Fruit fly (Drosophila melanogaster) whole organism, embryonic: ENCODE measurements around the gene mio.

Experiments used
- Abd-B ChIP-seq: fragments of 200-800 bp; sonication (Bioruptor generic); optimal IDR thresholded peaks from 2 replicates; lab custom pipeline; 2018; ENCODE audit warnings: missing biosample characterization, mild to moderate bottlenecking, missing genetic modification characterization, moderate library complexity
- Atf3 ChIP-seq: fragments of 200-800 bp; sonication (Bioruptor generic); optimal IDR thresholded peaks from 3 replicates; lab custom pipeline; 2016; ENCODE audit warnings: missing biosample characterization, missing genetic modification characterization
- CG10321 ChIP-seq: fragments of 200-800 bp; sonication (Bioruptor generic); IDR thresholded peaks from 2 replicates; pipeline ENCODE4 v1.3.6; 2022; ENCODE audit warnings: missing biosample characterization, missing genetic modification characterization
- CG10431 ChIP-seq: fragments of 200-800 bp; sonication (Bioruptor generic); optimal IDR thresholded peaks from 3 replicates; lab custom pipeline; 2018; ENCODE audit warnings: missing biosample characterization, mild to moderate bottlenecking, missing genetic modification characterization
- CG10654 ChIP-seq: fragments of 200-800 bp; sonication (Bioruptor generic); optimal IDR thresholded peaks from 2 replicates; lab custom pipeline; 2016; ENCODE audit warnings: missing biosample characterization, missing genetic modification characterization
- CG11085 ChIP-seq: fragments of 200-800 bp; sonication (Bioruptor generic); IDR thresholded peaks from 2 replicates; pipeline ENCODE4 v1.3.6; 2022; ENCODE audit warnings: missing biosample characterization, missing genetic modification characterization
- CG12942 ChIP-seq: fragments of 200-800 bp; sonication (Bioruptor generic); optimal IDR thresholded peaks from 3 replicates; lab custom pipeline; 2016; ENCODE audit warnings: missing biosample characterization, missing genetic modification characterization
- CG13424 ChIP-seq: fragments of 200-800 bp; sonication (Bioruptor generic); optimal IDR thresholded peaks from 2 replicates; lab custom pipeline; 2019; ENCODE audit warnings: missing biosample characterization, mild to moderate bottlenecking, missing genetic modification characterization, moderate library complexity
- CG14667 ChIP-seq: fragments of 200-800 bp; sonication (Bioruptor generic); IDR thresholded peaks from 2 replicates; pipeline ENCODE4 v1.3.6; 2022; ENCODE audit warnings: missing biosample characterization, missing genetic modification characterization
- CG14965 ChIP-seq: fragments of 200-800 bp; sonication (Bioruptor generic); optimal IDR thresholded peaks from 2 replicates; lab custom pipeline; 2016; ENCODE audit warnings: missing biosample characterization, missing genetic modification characterization, borderline replicate concordance
- CG15011 ChIP-seq: fragments of 200-800 bp; sonication (Bioruptor generic); optimal IDR thresholded peaks from 3 replicates; lab custom pipeline; 2018; ENCODE audit warnings: missing biosample characterization, mild to moderate bottlenecking, missing genetic modification characterization
- CG17361 ChIP-seq: fragments of 200-800 bp; sonication (Bioruptor generic); IDR thresholded peaks from 3 replicates; pipeline ENCODE4 v1.3.6; 2022; ENCODE audit warnings: missing biosample characterization, missing genetic modification characterization
- CG17912 ChIP-seq: fragments of 200-800 bp; sonication (Bioruptor generic); optimal IDR thresholded peaks from 2 replicates; lab custom pipeline; 2018; ENCODE audit warnings: missing biosample characterization, mild to moderate bottlenecking, missing genetic modification characterization
- CG18262 ChIP-seq: fragments of 200-800 bp; optimal IDR thresholded peaks from 3 replicates; lab custom pipeline; 2019; ENCODE audit warnings: missing biosample characterization, mild to moderate bottlenecking, missing genetic modification characterization, moderate library complexity
- CG18599 ChIP-seq: fragments of 200-800 bp; sonication (Bioruptor generic); optimal IDR thresholded peaks from 3 replicates; lab custom pipeline; 2017; ENCODE audit warnings: missing biosample characterization, missing genetic modification characterization, mild to moderate bottlenecking, moderate library complexity, missing genetic modification reagents
- CG2875 ChIP-seq: fragments of 200-800 bp; sonication (Bioruptor generic); optimal IDR thresholded peaks from 2 replicates; lab custom pipeline; 2017; ENCODE audit warnings: missing biosample characterization, mild to moderate bottlenecking, missing genetic modification characterization, missing genetic modification reagents
- CG30431 ChIP-seq: fragments of 200-800 bp; sonication (Bioruptor generic); optimal IDR thresholded peaks from 2 replicates; lab custom pipeline; 2017; ENCODE audit warnings: missing biosample characterization, missing genetic modification characterization
- CG31388 ChIP-seq: fragments of 200-800 bp; sonication (Bioruptor generic); optimal IDR thresholded peaks from 2 replicates; lab custom pipeline; 2016; ENCODE audit warnings: missing biosample characterization, missing genetic modification characterization
- CG33557 ChIP-seq: fragments of 200-800 bp; sonication (Bioruptor generic); optimal IDR thresholded peaks from 2 replicates; lab custom pipeline; 2019; ENCODE audit warnings: missing biosample characterization, mild to moderate bottlenecking, missing genetic modification characterization, moderate library complexity
- CG43689 ChIP-seq: fragments of 200-800 bp; sonication (Bioruptor generic); IDR thresholded peaks from 2 replicates; pipeline ENCODE4 v1.3.6; 2022; ENCODE audit warnings: missing biosample characterization, missing genetic modification characterization
- CG6272 ChIP-seq: fragments of 200-800 bp; sonication (Bioruptor generic); IDR thresholded peaks from 2 replicates; pipeline ENCODE4 v1.3.6; 2022; ENCODE audit warnings: missing biosample characterization, missing genetic modification characterization
- CG6791 ChIP-seq: fragments of 200-800 bp; sonication (Bioruptor generic); IDR thresholded peaks from 3 replicates; pipeline ENCODE4 v1.3.6; 2022; ENCODE audit warnings: missing biosample characterization, missing genetic modification characterization; ENCODE audit not compliant: partially characterized antibody
- CG8089 ChIP-seq: fragments of 200-800 bp; sonication (Bioruptor generic); optimal IDR thresholded peaks from 3 replicates; lab custom pipeline; 2016; ENCODE audit warnings: missing biosample characterization, missing genetic modification characterization
- CG9727 ChIP-seq: fragments of 200-800 bp; sonication (Bioruptor generic); optimal IDR thresholded peaks from 3 replicates; lab custom pipeline; 2017; ENCODE audit warnings: missing biosample characterization, mild to moderate bottlenecking, missing genetic modification characterization
- CTCF ChIP-seq: fragments of 200-800 bp; sonication (Bioruptor generic); optimal IDR thresholded peaks from 2 replicates; lab custom pipeline; 2017; ENCODE audit warnings: missing biosample characterization, mild to moderate bottlenecking, missing genetic modification characterization, moderate library complexity
- Dp ChIP-seq: fragments of 200-800 bp; sonication (Bioruptor generic); optimal IDR thresholded peaks from 2 replicates; lab custom pipeline; 2018; ENCODE audit warnings: missing biosample characterization, mild to moderate bottlenecking, missing genetic modification characterization, moderate library complexity
- Dref ChIP-seq: fragments of 200-800 bp; sonication (Bioruptor generic); IDR thresholded peaks from 2 replicates; pipeline ENCODE4 v1.3.6; 2022; ENCODE audit warnings: missing biosample characterization, missing genetic modification characterization
- Eip74EF ChIP-seq, 2 experiments: fragments of 200-800 bp in 1 of 2; fragments of >200 bp in 1 of 2; sonication (Bioruptor generic) in 1 of 2; optimal IDR thresholded peaks; 2 replicates each; lab custom pipeline; 2017 to 2019; ENCODE audit warnings: missing biosample characterization in 2 of 2, missing genetic modification characterization in 2 of 2, mild to moderate bottlenecking in 1 of 2, moderate library complexity in 1 of 2
- Elba2 ChIP-seq: fragments of 200-800 bp; sonication (Bioruptor generic); optimal IDR thresholded peaks from 3 replicates; lab custom pipeline; 2016; ENCODE audit warnings: missing biosample characterization, missing genetic modification characterization
- HmgD ChIP-seq: fragments of 200-800 bp; sonication (Bioruptor generic); optimal IDR thresholded peaks from 3 replicates; lab custom pipeline; 2016; ENCODE audit warnings: missing biosample characterization, missing genetic modification characterization
- Oli ChIP-seq: fragments of 200-800 bp; sonication (Bioruptor generic); optimal IDR thresholded peaks from 2 replicates; lab custom pipeline; 2018; ENCODE audit warnings: missing biosample characterization, mild to moderate bottlenecking, missing genetic modification characterization, moderate library complexity
- Optix ChIP-seq: fragments of 200-800 bp; sonication (Bioruptor generic); IDR thresholded peaks from 3 replicates; pipeline ENCODE4 v1.3.6; 2022; ENCODE audit warnings: missing biosample characterization, missing genetic modification characterization
- PHDP ChIP-seq: fragments of 200-800 bp; sonication (Bioruptor generic); optimal IDR thresholded peaks from 3 replicates; lab custom pipeline; 2018; ENCODE audit warnings: missing biosample characterization, mild to moderate bottlenecking, missing genetic modification characterization, moderate library complexity
- Scr ChIP-seq: fragments of 200-800 bp; sonication (Bioruptor generic); IDR thresholded peaks from 2 replicates; pipeline ENCODE4 v1.3.6; 2022; ENCODE audit warnings: missing biosample characterization, missing genetic modification characterization; ENCODE audit not compliant: partially characterized antibody
- abd-A ChIP-seq: fragments of 200-800 bp; sonication (Bioruptor generic); optimal IDR thresholded peaks from 3 replicates; lab custom pipeline; 2019; ENCODE audit warnings: missing biosample characterization, mild to moderate bottlenecking, missing genetic modification characterization, moderate library complexity
- ara ChIP-seq: fragments of 200-800 bp; sonication (Bioruptor generic); IDR thresholded peaks from 2 replicates; pipeline ENCODE4 v1.3.6; 2022; ENCODE audit warnings: missing biosample characterization, missing genetic modification characterization
- bab2 ChIP-seq: fragments of 200-800 bp; sonication (Bioruptor generic); optimal IDR thresholded peaks from 2 replicates; lab custom pipeline; 2016; ENCODE audit warnings: missing biosample characterization, missing genetic modification characterization
- bsh ChIP-seq, 2 experiments: fragments of 200-800 bp; sonication (Bioruptor generic); optimal IDR thresholded peaks; 2 replicates each; lab custom pipeline; 2017 to 2018; ENCODE audit warnings: mild to moderate bottlenecking in 2 of 2, missing biosample characterization in 2 of 2, missing genetic modification characterization in 2 of 2, moderate library complexity in 1 of 2
- ewg ChIP-seq: fragments of 200-800 bp; sonication (Bioruptor generic); optimal IDR thresholded peaks from 3 replicates; lab custom pipeline; 2017; ENCODE audit warnings: mild to moderate bottlenecking, missing biosample characterization, missing genetic modification reagents, missing genetic modification characterization
- lilli ChIP-seq: fragments of 200-800 bp; sonication (Bioruptor generic); optimal IDR thresholded peaks from 3 replicates; lab custom pipeline; 2016; ENCODE audit warnings: missing biosample characterization, missing genetic modification characterization
- maf-S ChIP-seq: fragments of 200-800 bp; sonication (Bioruptor generic); optimal IDR thresholded peaks from 2 replicates; lab custom pipeline; 2016; ENCODE audit warnings: missing biosample characterization, missing genetic modification characterization
- nmo ChIP-seq: fragments of 200-800 bp; sonication (Bioruptor generic); optimal IDR thresholded peaks from 2 replicates; lab custom pipeline; 2018; ENCODE audit warnings: missing biosample characterization, mild to moderate bottlenecking, missing genetic modification characterization, moderate library complexity
- nom ChIP-seq: fragments of 200-800 bp; sonication (Bioruptor generic); optimal IDR thresholded peaks from 2 replicates; lab custom pipeline; 2017; ENCODE audit warnings: missing biosample characterization, missing genetic modification characterization, mild to moderate bottlenecking, moderate library complexity, missing genetic modification reagents
- otp ChIP-seq: fragments of 200-800 bp; sonication (Bioruptor generic); IDR thresholded peaks from 3 replicates; pipeline ENCODE4, ENCODE4 v1.3.6; 2022; ENCODE audit warnings: missing biosample characterization, missing genetic modification characterization
- ro ChIP-seq: fragments of 200-800 bp; sonication (Bioruptor generic); IDR thresholded peaks from 2 replicates; pipeline ENCODE4 v1.3.6; 2022; ENCODE audit warnings: missing biosample characterization, missing genetic modification characterization
- sna ChIP-seq: fragments of 200-800 bp; sonication (Bioruptor generic); IDR thresholded peaks from 2 replicates; pipeline ENCODE4 v1.3.6; 2022; ENCODE audit warnings: missing biosample characterization, missing genetic modification characterization; ENCODE audit not compliant: partially characterized antibody
- sug ChIP-seq: fragments of 200-800 bp; optimal IDR thresholded peaks from 2 replicates; lab custom pipeline; 2019; ENCODE audit warnings: missing biosample characterization, mild to moderate bottlenecking, missing genetic modification characterization, moderate library complexity
- tgo ChIP-seq: fragments of 200-800 bp; sonication (Bioruptor generic); IDR thresholded peaks from 3 replicates; pipeline ENCODE4 v1.3.6; 2022; ENCODE audit warnings: missing biosample characterization, missing genetic modification characterization
- tio ChIP-seq: fragments of 200-800 bp; sonication (Bioruptor generic); optimal IDR thresholded peaks from 2 replicates; lab custom pipeline; 2017; ENCODE audit warnings: missing biosample characterization, missing genetic modification characterization, inconsistent platforms
- wek ChIP-seq: fragments of 200-800 bp; sonication (Bioruptor generic); optimal IDR thresholded peaks from 3 replicates; lab custom pipeline; 2018; ENCODE audit warnings: missing biosample characterization, mild to moderate bottlenecking, missing genetic modification characterization, moderate library complexity
- zfh1 ChIP-seq: fragments of 200-800 bp; sonication (Bioruptor generic); IDR thresholded peaks from 3 replicates; pipeline ENCODE4 v1.3.6; 2022; ENCODE audit warnings: missing biosample characterization, missing genetic modification characterization

The mio gene

DNA sequence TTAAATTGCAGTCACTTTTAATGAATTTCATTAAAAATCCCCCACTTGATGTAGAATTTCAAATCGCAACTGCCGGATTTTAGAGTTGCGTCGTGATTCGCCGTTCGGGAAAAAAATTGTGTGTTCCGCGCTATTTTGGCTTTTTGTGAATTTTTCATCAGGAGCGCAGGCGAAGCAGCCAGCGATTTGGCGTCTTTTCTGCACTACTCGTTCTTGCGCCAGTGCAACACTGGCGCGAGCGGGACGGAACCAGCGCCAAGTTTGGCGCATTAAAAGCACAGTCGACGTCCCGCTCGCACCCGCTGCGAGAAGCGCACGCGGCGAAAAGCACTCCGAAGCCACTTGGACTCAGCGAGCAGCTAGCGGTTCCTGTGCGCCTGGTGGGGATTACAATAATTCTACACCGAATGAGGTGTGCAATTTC is 23.7 kb upstream of the mio start (continued):
- TF ChIP-seq ewg (peak; percentile 81), CG10654 (GFP tag; lab: Kevin White, UChicago) (no peak), CG30431 (no peak), Dref (GFP tag; lab: Robert Waterston, UW) (no peak), CG15011 (no peak), CG17912 (GFP tag; lab: Kevin White, UChicago) (peak; percentile 84), sug (peak; percentile 82), abd-A (peak; percentile 98), otp (no peak), Abd-B (GFP tag; lab: Kevin White, UChicago) (peak; percentile 47), sna (GFP tag; lab: Robert Waterston, UW) (no peak), CTCF (GFP tag; lab: Kevin White, UChicago) (peak; percentile 44), CG6272 (GFP tag; lab: Robert Waterston, UW) (peak; percentile 51), ro (GFP tag; lab: Robert Waterston, UW) (no peak), Dp (GFP tag; lab: Kevin White, UChicago) (peak; percentile 79), Atf3 (GFP tag; lab: Kevin White, UChicago) (no peak), bsh (GFP tag; optimal IDR thresholded peaks at IDR 0.05; lab: Kevin White, UChicago) (peak; percentile 20 to 66), HmgD (GFP tag; lab: Kevin White, UChicago) (peak; percentile 67), CG12942 (GFP tag; lab: Kevin White, UChicago) (no peak), PHDP (peak; percentile 21), bab2 (GFP tag; lab: Kevin White, UChicago) (no peak), Elba2 (GFP tag; lab: Kevin White, UChicago) (no peak), CG17361 (no peak), CG14667 (GFP tag; lab: Robert Waterston, UW) (no peak), lilli (GFP tag; lab: Kevin White, UChicago) (peak; percentile 26), maf-S (GFP tag; lab: Kevin White, UChicago) (no peak), Optix (GFP tag; lab: Robert Waterston, UW) (no peak), CG10321 (no peak), CG33557 (no peak), CG2875 (GFP tag; lab: Kevin White, UChicago) (peak; percentile 40), CG18599 (GFP tag; lab: Kevin White, UChicago) (peak; percentile 53), Scr (GFP tag; lab: Robert Waterston, UW) (no peak), CG6791 (GFP tag; lab: Robert Waterston, UW) (no peak), nmo (GFP tag; lab: Kevin White, UChicago) (peak; percentile 51), CG31388 (GFP tag; lab: Kevin White, UChicago) (peak; percentile 17), zfh1 (GFP tag; lab: Robert Waterston, UW) (no peak), CG10431 (GFP tag; lab: Kevin White, UChicago) (peak; percentile 42), nom (GFP tag; lab: Kevin White, UChicago) (peak; percentile 66), CG43689 (GFP tag; lab: Robert Waterston, UW) (no peak), CG9727 (peak; percentile 16), ara (GFP tag; lab: Robert Waterston, UW) (no peak), CG13424 (tag; lab: Kevin White, UChicago) (peak; percentile 5), CG8089 (GFP tag; lab: Kevin White, UChicago) (peak; percentile 39), tgo (no peak), Oli (peak; percentile 23), wek (GFP tag; lab: Kevin White, UChicago) (peak; percentile 29), tio (GFP tag; lab: Kevin White, UChicago) (no peak), CG18262 (peak; percentile 26), CG11085 (no peak), Eip74EF (GFP tag; optimal IDR thresholded peaks at IDR 0.05; lab: Kevin White, UChicago) (peak in 1 of 2 experiments; percentile 82), CG14965 (no peak)
